Fruit fly (Drosophila melanogaster): Measurements from ENCODE around the gene CG32445.

dm6 chr3L:21645878-21646277 lies 6.7 kb downstream of the CG32445 start:
- no peak for TF ChIP-seq insv (optimal IDR thresholded peaks at IDR 0.05)
- no peak for TF ChIP-seq h (optimal IDR thresholded peaks at IDR 0.05)
- no peak for TF ChIP-seq psq (optimal IDR thresholded peaks at IDR 0.05)
- no peak for TF ChIP-seq Sin3A (optimal IDR thresholded peaks at IDR 0.05)
- TF ChIP-seq ttk (optimal IDR thresholded peaks at IDR 0.05) = no peak
